Worm (Caenorhabditis elegans) whole organism, L3 larva: ENCODE measurements around the gene gtl-1.
"Not testable (repeated sequence)": the region's sequence is repeated elsewhere in the genome, so short reads cannot be mapped to it uniquely, and the experiment has no call there.

Source experiments
- aly-2 ChIP-seq: fragments of 150-350 bp; optimal IDR thresholded peaks from 2 replicates; lab custom pipeline; 2014; ENCODE audit warnings: missing biosample characterization, missing genetic modification characterization
- ama-1 ChIP-seq: fragments of 150-350 bp; optimal IDR thresholded peaks from 2 replicates; lab custom pipeline; 2018
- ceh-16 ChIP-seq: sonication (generic microtip); optimal IDR thresholded peaks from 2 replicates; lab custom pipeline; 2017; ENCODE audit warnings: missing biosample characterization, missing genetic modification characterization
- ceh-28 ChIP-seq: fragments of 150-350 bp; optimal IDR thresholded peaks from 2 replicates; lab custom pipeline; 2014; ENCODE audit warnings: missing biosample characterization, missing genetic modification reagents, missing genetic modification characterization
- ceh-9 ChIP-seq: sonication (generic microtip); optimal IDR thresholded peaks from 2 replicates; lab custom pipeline; 2018; ENCODE audit warnings: missing biosample characterization, missing genetic modification characterization
- egl-27 ChIP-seq: sonication (generic microtip); optimal IDR thresholded peaks from 4 replicates; lab custom pipeline; 2017; ENCODE audit warnings: missing biosample characterization, missing genetic modification reagents, missing genetic modification characterization
- elt-2 ChIP-seq: sonication (generic microtip); optimal IDR thresholded peaks from 2 replicates; lab custom pipeline; 2016; ENCODE audit warnings: missing genetic modification reagents, mild to moderate bottlenecking, missing genetic modification characterization, missing compliant biosample characterization
- eor-1 ChIP-seq, 2 experiments: fragments of 150-350 bp; optimal IDR thresholded peaks; 2 replicates each; lab custom pipeline; 2014 to 2018; ENCODE audit warnings: missing biosample characterization in 2 of 2, missing genetic modification characterization in 2 of 2
- fkh-10 ChIP-seq: sonication (generic microtip); optimal IDR thresholded peaks from 2 replicates; lab custom pipeline; 2017; ENCODE audit warnings: missing biosample characterization, missing genetic modification reagents, missing genetic modification characterization
- fkh-2 ChIP-seq: fragments of 150-350 bp; optimal IDR thresholded peaks from 2 replicates; lab custom pipeline; 2014; ENCODE audit warnings: missing biosample characterization, missing genetic modification reagents, missing genetic modification characterization
- hmg-11 ChIP-seq: sonication (generic microtip); optimal IDR thresholded peaks from 2 replicates; lab custom pipeline; 2016; ENCODE audit warnings: missing genetic modification characterization, missing compliant biosample characterization
- jun-1 ChIP-seq: fragments of 150-350 bp; optimal IDR thresholded peaks from 2 replicates; lab custom pipeline; 2014; ENCODE audit warnings: missing biosample characterization, missing genetic modification reagents, missing genetic modification characterization
- lin-15B ChIP-seq: fragments of 150-350 bp; optimal IDR thresholded peaks from 2 replicates; lab custom pipeline; 2014; ENCODE audit warnings: missing biosample characterization, missing genetic modification characterization
- lin-39 ChIP-seq: fragments of 150-350 bp; optimal IDR thresholded peaks from 2 replicates; lab custom pipeline; 2018; ENCODE audit warnings: missing biosample characterization, missing genetic modification reagents, missing genetic modification characterization
- nfya-1 ChIP-seq: sonication (generic microtip); optimal IDR thresholded peaks from 2 replicates; lab custom pipeline; 2017; ENCODE audit warnings: missing genetic modification characterization, mild to moderate bottlenecking, missing compliant biosample characterization, antibody characterized with exemption, moderate library complexity; ENCODE audit not compliant: insufficient read depth
- nhr-11 ChIP-seq: fragments of 150-350 bp; optimal IDR thresholded peaks from 2 replicates; lab custom pipeline; 2014; ENCODE audit warnings: missing biosample characterization, missing genetic modification characterization
- nhr-12 ChIP-seq: fragments of 150-350 bp; optimal IDR thresholded peaks from 2 replicates; lab custom pipeline; 2014; ENCODE audit warnings: missing biosample characterization, missing genetic modification characterization
- nhr-23 ChIP-seq: fragments of 150-350 bp; optimal IDR thresholded peaks from 2 replicates; lab custom pipeline; 2014; ENCODE audit warnings: missing biosample characterization, missing genetic modification reagents, missing genetic modification characterization
- nhr-237 ChIP-seq: fragments of 150-350 bp; optimal IDR thresholded peaks from 2 replicates; lab custom pipeline; 2014; ENCODE audit warnings: missing biosample characterization, missing genetic modification characterization
- nhr-25 ChIP-seq: sonication (generic microtip); optimal IDR thresholded peaks from 2 replicates; lab custom pipeline; 2017; ENCODE audit warnings: missing biosample characterization, missing genetic modification characterization
- nhr-43 ChIP-seq: sonication (generic microtip); optimal IDR thresholded peaks from 2 replicates; lab custom pipeline; 2016; ENCODE audit warnings: mild to moderate bottlenecking, missing genetic modification characterization, missing compliant biosample characterization; ENCODE audit not compliant: poor library complexity, severe bottlenecking
- nhr-67 ChIP-seq: fragments of 150-350 bp; optimal IDR thresholded peaks from 2 replicates; lab custom pipeline; 2014; ENCODE audit warnings: missing biosample characterization, missing genetic modification characterization
- nhr-76 ChIP-seq: fragments of 150-350 bp; sonication (generic microtip); optimal IDR thresholded peaks from 5 replicates; lab custom pipeline; 2014; ENCODE audit warnings: missing biosample characterization, missing genetic modification characterization
- pha-4 ChIP-seq: fragments of 150-350 bp; optimal IDR thresholded peaks from 2 replicates; lab custom pipeline; 2014; ENCODE audit warnings: missing biosample characterization, missing genetic modification reagents, missing genetic modification characterization
- sea-2 ChIP-seq: fragments of 150-350 bp; sonication (generic microtip); optimal IDR thresholded peaks from 4 replicates; lab custom pipeline; 2014; ENCODE audit warnings: missing biosample characterization, missing genetic modification reagents, missing genetic modification characterization
- snpc-4 ChIP-seq: fragments of 150-350 bp; optimal IDR thresholded peaks from 2 replicates; lab custom pipeline; 2014; ENCODE audit warnings: missing biosample characterization, missing genetic modification characterization
- tbx-2 ChIP-seq: sonication (generic microtip); optimal IDR thresholded peaks from 2 replicates; lab custom pipeline; 2016; ENCODE audit warnings: mild to moderate bottlenecking, missing genetic modification characterization, missing compliant biosample characterization
- unc-39 ChIP-seq: sonication (generic microtip); optimal IDR thresholded peaks from 4 replicates; lab custom pipeline; 2017; ENCODE audit warnings: missing biosample characterization, missing genetic modification characterization
- ztf-4 ChIP-seq: fragments of 150-350 bp; optimal IDR thresholded peaks from 2 replicates; lab custom pipeline; 2014; ENCODE audit warnings: missing biosample characterization, missing genetic modification characterization

gtl-1 gene

DNA sequence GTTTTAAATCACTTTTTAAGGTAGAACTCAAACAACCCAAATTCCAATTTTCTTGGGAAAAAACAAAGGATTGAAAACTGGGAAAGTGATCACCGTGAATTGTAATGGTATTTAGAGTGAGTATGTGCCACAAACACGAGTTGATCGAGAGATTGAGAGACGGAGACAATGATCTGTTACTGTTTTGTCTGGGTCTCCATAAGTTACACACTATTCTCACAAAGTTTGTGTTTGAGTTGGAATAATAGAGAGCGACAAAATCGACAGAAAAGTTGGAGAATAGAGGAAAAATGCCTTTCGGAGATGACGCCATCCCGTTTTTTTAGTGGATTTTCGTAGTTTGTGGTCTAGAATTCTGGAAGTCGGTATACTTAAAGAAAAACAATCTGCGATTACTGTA lies 11.9 kb upstream of the gtl-1 start, which contains the start of gene nhr-7:
TSS of gene nhr-7 (minus strand) at position 101 of the 400 bp plus-strand sequence.
- no peak for TF ChIP-seq egl-27 (tag; lab: Kevin White, UChicago)
- peak; percentile 72 for TF ChIP-seq pha-4 (tag; lab: Kevin White, UChicago)
- TF ChIP-seq aly-2 (tag; lab: Kevin White, UChicago), result no peak

DNA sequence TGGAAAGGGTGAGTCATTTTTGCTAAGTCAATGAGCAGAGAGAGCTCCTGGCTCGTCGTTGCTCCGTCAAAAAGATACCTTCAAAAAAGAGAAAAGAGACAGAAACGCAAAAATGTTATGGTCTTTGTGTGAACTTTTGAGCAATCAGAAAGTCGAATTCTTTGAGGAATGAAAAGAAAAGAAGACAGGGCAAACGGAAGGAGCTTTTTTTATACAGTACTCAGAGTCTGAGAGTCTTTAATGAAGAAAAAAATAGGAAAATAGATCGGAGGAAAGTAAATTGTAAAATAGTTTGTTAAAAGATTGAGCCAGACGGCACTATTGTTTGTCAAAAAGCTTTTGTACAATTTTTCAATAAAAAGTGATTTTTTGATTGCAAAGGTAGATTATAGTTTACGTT lies 10.1 kb upstream of the gtl-1 start:
- TF ChIP-seq pha-4 (tag; lab: Kevin White, UChicago) (peak; percentile 90), nhr-76 (no peak), snpc-4 (no peak)
- TF ChIP-seq, all 47 proteins: peak for 1

DNA sequence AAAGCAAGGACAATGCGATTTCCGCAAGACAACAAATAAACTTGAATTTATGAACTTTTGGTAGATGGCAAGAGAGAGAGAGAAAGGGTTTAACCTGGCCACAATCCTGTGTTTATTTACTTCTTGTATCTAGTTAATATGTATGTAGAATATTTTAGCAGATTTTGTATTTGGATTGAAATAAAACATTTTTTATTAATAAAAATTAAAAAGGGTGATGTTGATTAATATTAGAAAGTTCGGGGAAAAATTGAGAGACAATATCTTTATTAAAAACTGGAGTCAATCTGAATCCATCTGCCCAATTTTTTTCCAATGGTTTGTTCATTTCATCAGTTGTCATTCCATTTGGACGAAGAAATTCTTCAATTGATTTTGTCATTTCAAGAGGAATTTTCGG lies 6.8 kb upstream of the gtl-1 start, which contains the start of gene col-127:
TSS of gene col-127 (minus strand) at position 101 of the 400 bp plus-strand sequence.
- no peak for TF ChIP-seq nhr-43 (tag; lab: Kevin White, UChicago)
- TF ChIP-seq ceh-28 (tag; lab: Kevin White, UChicago), result no peak
- no peak for TF ChIP-seq eor-1 (tag; optimal IDR thresholded peaks at IDR 0.05; lab: Kevin White, UChicago)
- TF ChIP-seq sea-2 (GFP tag; lab: Kevin White, UChicago), result no peak
- TF ChIP-seq lin-15B (tag; lab: Kevin White, UChicago), result no peak
- TF ChIP-seq tbx-2 (tag; lab: Kevin White, UChicago), result no peak
- no peak for TF ChIP-seq ztf-4 (tag; lab: Kevin White, UChicago)
- TF ChIP-seq snpc-4, result no peak
- TF ChIP-seq egl-27 (tag; lab: Kevin White, UChicago), result no peak
- no peak for TF ChIP-seq ama-1 (lab: Kevin White, UChicago)
- TF ChIP-seq hmg-11 (tag; lab: Kevin White, UChicago), result no peak
- TF ChIP-seq lin-39 (tag; lab: Kevin White, UChicago), result no peak
- TF ChIP-seq nhr-67 (tag; lab: Kevin White, UChicago), result no peak

DNA sequence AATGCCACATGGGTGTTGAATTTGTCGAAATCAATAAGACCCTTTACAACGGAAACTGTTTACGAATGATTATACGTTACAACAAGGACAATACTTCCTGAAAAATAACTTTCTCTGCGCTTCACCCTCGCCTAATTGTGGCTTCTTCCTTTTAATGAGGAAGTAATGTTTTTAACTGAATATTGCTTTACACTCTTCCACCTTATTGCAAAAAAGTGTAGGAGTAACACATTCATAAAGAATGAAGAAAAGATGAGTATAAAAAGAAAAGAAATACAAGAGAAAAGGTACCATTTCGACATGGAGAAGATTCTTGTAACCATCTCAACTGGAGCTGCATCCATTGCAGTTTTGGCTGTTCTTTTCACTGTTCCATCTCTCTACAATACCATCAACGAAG lies 3.8 kb upstream of the gtl-1 start, which contains the start of gene col-126:
TSS of gene col-126 (plus strand) at position 301 of the 400 bp plus-strand sequence.
- TF ChIP-seq nhr-12, jun-1, nfya-1 (tag; lab: Kevin White, UChicago): not testable (repeated sequence)
- TF ChIP-seq, all 47 proteins: peak for 0; not testable (repeated sequence) for 47

DNA sequence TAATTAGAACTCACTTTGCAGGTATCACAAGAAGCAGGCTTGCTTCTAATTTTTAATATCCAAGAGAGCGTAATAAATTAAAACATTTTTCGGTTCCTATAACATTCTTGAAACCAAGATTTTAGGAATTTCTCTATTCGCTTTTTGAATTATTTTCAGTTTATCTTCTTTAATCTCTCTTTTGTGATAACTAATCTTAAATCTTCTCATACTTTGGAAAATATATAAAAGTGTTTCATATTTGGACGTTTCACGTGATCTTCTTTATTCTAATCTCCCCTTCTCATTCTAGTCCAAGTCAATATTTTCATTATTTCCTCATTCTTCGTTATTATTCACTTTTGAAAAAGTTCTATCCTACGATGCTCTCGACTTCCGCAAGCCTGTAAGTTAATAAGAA lies 2.2 kb upstream of the gtl-1 start, which contains the start of gene F54D1.1:
TSS of gene F54D1.1 (plus strand) at position 301 of the 400 bp plus-strand sequence.
- TF ChIP-seq nfya-1 (tag; lab: Kevin White, UChicago), result no peak
- TF ChIP-seq, all 47 proteins: peak for 0

DNA sequence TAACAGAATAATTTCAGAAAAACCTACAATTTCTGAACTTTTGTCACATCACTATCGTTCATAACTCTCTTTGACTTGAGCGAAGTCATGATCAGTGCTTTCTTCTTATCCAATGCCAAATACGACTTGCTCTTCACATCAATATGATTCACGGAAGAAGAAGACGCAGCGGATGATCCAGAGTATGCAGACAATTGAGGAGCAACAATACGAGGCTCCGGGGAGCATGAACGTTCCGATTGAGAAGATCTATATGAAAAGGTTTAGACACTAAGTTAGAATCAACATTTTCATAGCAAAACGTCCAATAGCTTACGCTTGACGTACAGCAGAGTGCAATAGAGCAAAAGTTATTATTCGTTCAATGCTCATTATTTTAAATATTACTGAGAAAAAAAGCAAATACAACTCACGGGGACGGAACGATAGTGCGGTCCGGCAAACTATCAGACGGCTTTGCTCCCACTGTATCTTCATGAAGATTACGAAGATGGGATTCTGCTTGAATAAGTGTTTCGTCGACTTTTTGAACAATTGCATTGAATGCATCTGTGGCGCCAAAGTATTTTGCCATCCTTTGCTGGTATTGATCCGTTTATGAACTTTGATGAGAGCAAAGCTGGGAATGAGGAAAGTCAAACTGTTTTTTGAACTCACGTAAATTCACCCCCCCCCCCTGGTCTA lies 1.4 kb upstream of the gtl-1 start, which contains the start of gene C05C12.5:
TSS of gene C05C12.5 (minus strand) at position 642 of the 684 bp plus-strand sequence.
- TF ChIP-seq nhr-25 (tag; lab: Kevin White, UChicago) (no peak), nhr-237 (tag; lab: Kevin White, UChicago) (no peak), fkh-10 (no peak), nhr-67 (tag; lab: Kevin White, UChicago) (no peak), tbx-2 (tag; lab: Kevin White, UChicago) (no peak), nhr-23 (tag; lab: Kevin White, UChicago) (no peak), nhr-11 (no peak), fkh-2 (tag; lab: Kevin White, UChicago) (no peak), elt-2 (tag; lab: Kevin White, UChicago) (no peak), nhr-76 (no peak), ceh-9 (tag; lab: Kevin White, UChicago) (no peak), nhr-12 (tag; lab: Kevin White, UChicago) (no peak), nfya-1 (tag; lab: Kevin White, UChicago) (no peak), ceh-16 (no peak), unc-39 (tag; lab: Kevin White, UChicago) (no peak), egl-27 (tag; lab: Kevin White, UChicago) (no peak)
